Fruit fly (Drosophila melanogaster): ENCODE measurements around the gene ND-B17.2.

ND-B17.2 gene

dm6 chr2L:2579669-2580351 is at the start of gene ND-B17.2, which contains the start of gene Arpc5:
ND-B17.2 (minus strand) TSS chr2L:2580172.
Arpc5 (plus strand) TSS chr2L:2580292.
- TF ChIP-seq noc (tag; optimal IDR thresholded peaks at IDR 0.05), result peak; percentile 1

- no peak for TF ChIP-seq noc (tag; optimal IDR thresholded peaks at IDR 0.05)
Observed at dm6 chr2L:2628760-2629159, 48.8 kb upstream of the ND-B17.2 start.

- TF ChIP-seq noc (tag; optimal IDR thresholded peaks at IDR 0.05), result no peak
Observed at dm6 chr2L:2627507-2627906, 47.5 kb upstream of the ND-B17.2 start.

dm6 chr2L:2623947-2624346 is 44.0 kb upstream of the ND-B17.2 start:
- no peak for TF ChIP-seq noc (tag; optimal IDR thresholded peaks at IDR 0.05)

- no peak for TF ChIP-seq noc (tag; optimal IDR thresholded peaks at IDR 0.05)
Observed at dm6 chr2L:2619887-2620286, 39.9 kb upstream of the ND-B17.2 start, which contains the start of gene CG43403. CG43403 (plus strand) TSS chr2L:2620187.

- no peak for TF ChIP-seq noc (tag; optimal IDR thresholded peaks at IDR 0.05)
Observed at dm6 chr2L:2609694-2610093, 29.7 kb upstream of the ND-B17.2 start, which contains the start of gene CG15395. CG15395 (plus strand) TSS chr2L:2609994.

- TF ChIP-seq noc (tag; optimal IDR thresholded peaks at IDR 0.05), result no peak
Observed at dm6 chr2L:2606725-2607124, 26.8 kb upstream of the ND-B17.2 start.

dm6 chr2L:2591569-2591968 is 11.6 kb upstream of the ND-B17.2 start, which contains the start of gene CG15394:
CG15394 (plus strand) TSS chr2L:2591869.
- TF ChIP-seq noc (tag; optimal IDR thresholded peaks at IDR 0.05), result no peak

- TF ChIP-seq noc (tag; optimal IDR thresholded peaks at IDR 0.05), result no peak
Observed at dm6 chr2L:2585285-2585684, 5.3 kb upstream of the ND-B17.2 start, which contains the start of gene Drp1. Drp1 (minus strand) TSS chr2L:2585430.

- no peak for TF ChIP-seq noc (tag; optimal IDR thresholded peaks at IDR 0.05)
Observed at dm6 chr2L:2584461-2585056, 4.6 kb upstream of the ND-B17.2 start.

- no peak for TF ChIP-seq noc (tag; optimal IDR thresholded peaks at IDR 0.05)
Observed at dm6 chr2L:2577361-2577737, 2.6 kb downstream of the ND-B17.2 start, which contains the start of gene Elba2. Elba2 (plus strand) TSS chr2L:2577687.

dm6 chr2L:2576565-2577360 is 3.2 kb downstream of the ND-B17.2 start, which contains the start of gene insv:
insv (minus strand) TSS chr2L:2576997.
- no peak for TF ChIP-seq noc (tag; optimal IDR thresholded peaks at IDR 0.05)

- TF ChIP-seq noc (tag; optimal IDR thresholded peaks at IDR 0.05), result no peak
Observed at dm6 chr2L:2574717-2575273, 5.2 kb downstream of the ND-B17.2 start, which contains the start of the genes Rad1 and Sws1. Rad1 (minus strand) TSS chr2L:2575052. Sws1 (minus strand) TSS chr2L:2575052.

dm6 chr2L:2572937-2573336 is 7.0 kb downstream of the ND-B17.2 start, which contains the start of gene Cyp309a2:
Cyp309a2 (minus strand) TSS chr2L:2573037.
- TF ChIP-seq noc (tag; optimal IDR thresholded peaks at IDR 0.05), result no peak

- TF ChIP-seq noc (tag; optimal IDR thresholded peaks at IDR 0.05), result peak; percentile 2
Observed at dm6 chr2L:2564758-2565157, 15.2 kb downstream of the ND-B17.2 start, which contains the start of gene Cyp309a1. Cyp309a1 (minus strand) TSS chr2L:2564830.

dm6 chr2L:2552725-2553124 is 27.2 kb downstream of the ND-B17.2 start, which contains the start of gene CG3515:
CG3515 (minus strand) TSS chr2L:2552825.
- no peak for TF ChIP-seq noc (tag; optimal IDR thresholded peaks at IDR 0.05)
